Worm (Caenorhabditis elegans): ENCODE data around the gene tbx-40.

DNA sequence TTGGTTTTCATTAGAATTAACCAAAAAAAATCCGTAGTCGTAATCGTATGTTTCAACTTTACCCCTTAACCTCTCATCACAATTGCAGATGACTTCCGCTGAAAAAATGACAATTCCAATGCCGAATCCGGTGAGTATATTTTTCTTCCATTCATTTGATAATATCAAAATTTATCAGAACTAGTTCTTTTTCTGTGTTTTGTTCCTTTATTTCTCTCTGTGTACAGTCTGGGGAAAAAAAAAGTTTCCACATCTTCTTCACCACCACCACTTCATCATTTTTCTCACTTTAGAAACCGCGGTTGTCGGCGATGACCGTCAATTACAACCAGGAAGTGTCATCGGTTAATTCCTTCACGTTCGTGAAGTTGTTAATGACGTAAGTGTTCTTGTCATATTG, 25.8 kb downstream of the tbx-40 start, which contains the start of gene best-21:
- no peak for TF ChIP-seq F23B12.7 (tag; optimal IDR thresholded peaks at IDR 0.05; ENCODE audit: insufficient read depth)
- no peak for TF ChIP-seq him-1 (tag; optimal IDR thresholded peaks at IDR 0.05)
- TF ChIP-seq repo-1 (tag; optimal IDR thresholded peaks at IDR 0.05), result no peak
- no peak for TF ChIP-seq lin-26 (GFP tag; IDR thresholded peaks at IDR 0.05)
- TF ChIP-seq cebp-1 (GFP tag; IDR thresholded peaks at IDR 0.05), result no peak
- TF ChIP-seq cebp-1 (tag; optimal IDR thresholded peaks at IDR 0.05), result no peak
- TF ChIP-seq unc-62 (GFP tag; optimal IDR thresholded peaks at IDR 0.05), result no peak
- TF ChIP-seq ztf-28 (GFP tag; IDR thresholded peaks at IDR 0.05), result no peak
- no peak for TF ChIP-seq let-526 (GFP tag; IDR thresholded peaks at IDR 0.05)
- TF ChIP-seq nfya-1 (tag; optimal IDR thresholded peaks at IDR 0.05; ENCODE audit: borderline replicate concordance, insufficient read depth), result no peak
- TF ChIP-seq F57A8.1 (GFP tag; optimal IDR thresholded peaks at IDR 0.05), result no peak
- TF ChIP-seq nfyb-1 (GFP tag; IDR thresholded peaks at IDR 0.05), result no peak
- TF ChIP-seq ets-4 (GFP tag; optimal IDR thresholded peaks at IDR 0.05), result no peak
- TF ChIP-seq efl-1 (GFP tag; optimal IDR thresholded peaks at IDR 0.05), result no peak
